Worm (Caenorhabditis elegans) whole organism, late embryonic: Measurements from ENCODE around the gene nlr-1.
"Not testable (repeated sequence)": the region's sequence is repeated elsewhere in the genome, so short reads cannot be mapped to it uniquely, and the experiment has no call there.

Experiments used
- C08G9.2 ChIP-seq: sonication (generic microtip); optimal IDR thresholded peaks from 2 replicates; lab custom pipeline; 2016; ENCODE audit warnings: mild to moderate bottlenecking, missing genetic modification characterization, moderate library complexity, missing compliant biosample characterization
- F13H6.1 ChIP-seq: sonication (generic microtip); optimal IDR thresholded peaks from 2 replicates; lab custom pipeline; 2016; ENCODE audit warnings: missing genetic modification characterization, missing compliant biosample characterization
- ahr-1 ChIP-seq: sonication (generic microtip); optimal IDR thresholded peaks from 2 replicates; lab custom pipeline; 2016; ENCODE audit warnings: missing genetic modification characterization, missing compliant biosample characterization
- ceh-18 ChIP-seq: sonication (generic microtip); optimal IDR thresholded peaks from 2 replicates; lab custom pipeline; 2016; ENCODE audit warnings: missing genetic modification characterization, missing compliant biosample characterization
- ceh-19 ChIP-seq: fragments of 200-800 bp; sonication (Bioruptor generic); optimal IDR thresholded peaks from 2 replicates; lab custom pipeline; 2018; ENCODE audit warnings: mild to moderate bottlenecking, missing genetic modification characterization, missing compliant biosample characterization
- ceh-2 ChIP-seq: sonication (generic microtip); optimal IDR thresholded peaks from 2 replicates; lab custom pipeline; 2016; ENCODE audit warnings: missing genotype, missing genetic modification characterization, missing compliant biosample characterization
- ceh-22 ChIP-seq: sonication (generic microtip); optimal IDR thresholded peaks from 2 replicates; lab custom pipeline; 2017; ENCODE audit warnings: missing biosample characterization, missing genetic modification characterization
- ceh-24 ChIP-seq: sonication (generic microtip); optimal IDR thresholded peaks from 2 replicates; lab custom pipeline; 2016; ENCODE audit warnings: mild to moderate bottlenecking, missing genetic modification characterization, missing compliant biosample characterization
- ceh-31 ChIP-seq: sonication (generic microtip); optimal IDR thresholded peaks from 2 replicates; lab custom pipeline; 2016; ENCODE audit warnings: missing genetic modification characterization, missing compliant biosample characterization
- ceh-45 ChIP-seq: fragments of 200-800 bp; sonication (Bioruptor generic); IDR thresholded peaks from 2 replicates; pipeline ENCODE4 v1.3.6; 2022; ENCODE audit warnings: missing genetic modification reagents, missing genetic modification characterization, missing compliant biosample characterization
- ceh-6 ChIP-seq: fragments of 200-800 bp; sonication (Bioruptor generic); optimal IDR thresholded peaks from 2 replicates; lab custom pipeline; 2018; ENCODE audit warnings: mild to moderate bottlenecking, missing genetic modification characterization, missing compliant biosample characterization
- che-1 ChIP-seq: sonication (generic microtip); optimal IDR thresholded peaks from 2 replicates; lab custom pipeline; 2016; ENCODE audit warnings: mild to moderate bottlenecking, missing genetic modification characterization, missing compliant biosample characterization
- dmd-4 ChIP-seq: sonication (generic microtip); optimal IDR thresholded peaks from 2 replicates; lab custom pipeline; 2016; ENCODE audit warnings: borderline replicate concordance, missing genetic modification characterization, missing compliant biosample characterization
- dve-1 ChIP-seq: sonication (generic microtip); optimal IDR thresholded peaks from 2 replicates; lab custom pipeline; 2017; ENCODE audit warnings: antibody characterized with exemption, mild to moderate bottlenecking, missing genetic modification characterization, missing compliant biosample characterization
- ets-4 ChIP-seq: sonication (generic microtip); optimal IDR thresholded peaks from 2 replicates; lab custom pipeline; 2016; ENCODE audit warnings: missing genetic modification characterization, missing compliant biosample characterization
- eyg-1 ChIP-seq: sonication (generic microtip); optimal IDR thresholded peaks from 2 replicates; lab custom pipeline; 2016; ENCODE audit warnings: missing genotype, missing genetic modification characterization, missing compliant biosample characterization
- fkh-10 ChIP-seq: fragments of 150-350 bp; optimal IDR thresholded peaks from 2 replicates; lab custom pipeline; 2014; ENCODE audit warnings: missing biosample characterization, missing genetic modification reagents, missing genetic modification characterization
- fkh-6 ChIP-seq: sonication (generic microtip); optimal IDR thresholded peaks from 2 replicates; lab custom pipeline; 2016; ENCODE audit warnings: missing genetic modification characterization, missing compliant biosample characterization
- gmeb-2 ChIP-seq: sonication (generic microtip); optimal IDR thresholded peaks from 2 replicates; lab custom pipeline; 2016; ENCODE audit warnings: missing genetic modification characterization, inconsistent platforms, missing compliant biosample characterization
- hlh-15 ChIP-seq: sonication (generic microtip); optimal IDR thresholded peaks from 2 replicates; lab custom pipeline; 2016; ENCODE audit warnings: missing genetic modification characterization, missing compliant biosample characterization
- hlh-30 ChIP-seq: sonication (generic microtip); optimal IDR thresholded peaks from 2 replicates; lab custom pipeline; 2017; ENCODE audit warnings: antibody characterized with exemption, missing genetic modification characterization, missing compliant biosample characterization; ENCODE audit not compliant: insufficient read depth
- hlh-6 ChIP-seq: sonication (generic microtip); optimal IDR thresholded peaks from 2 replicates; lab custom pipeline; 2016; ENCODE audit warnings: missing genotype, missing genetic modification characterization, missing compliant biosample characterization
- hlh-8 ChIP-seq: sonication (generic microtip); optimal IDR thresholded peaks from 2 replicates; lab custom pipeline; 2016; ENCODE audit warnings: missing genotype, missing genetic modification characterization, missing compliant biosample characterization
- lin-11 ChIP-seq: fragments of 200-800 bp; sonication (Bioruptor generic); optimal IDR thresholded peaks from 2 replicates; lab custom pipeline; 2018; ENCODE audit warnings: mild to moderate bottlenecking, missing genetic modification characterization, missing compliant biosample characterization
- nfya-1 ChIP-seq: sonication (generic microtip); optimal IDR thresholded peaks from 2 replicates; lab custom pipeline; 2017; ENCODE audit warnings: missing genetic modification characterization, mild to moderate bottlenecking, missing compliant biosample characterization, antibody characterized with exemption, moderate library complexity
- nhr-232 ChIP-seq: sonication (generic microtip); optimal IDR thresholded peaks from 2 replicates; lab custom pipeline; 2016; ENCODE audit warnings: missing genetic modification characterization, missing compliant biosample characterization
- odd-2 ChIP-seq: sonication (generic microtip); optimal IDR thresholded peaks from 2 replicates; lab custom pipeline; 2017; ENCODE audit warnings: antibody characterized with exemption, mild to moderate bottlenecking, missing genetic modification characterization, missing compliant biosample characterization
- pag-3 ChIP-seq: sonication (generic microtip); optimal IDR thresholded peaks from 2 replicates; lab custom pipeline; 2016; ENCODE audit warnings: missing compliant biosample characterization, missing genetic modification characterization, borderline replicate concordance
- pax-1 ChIP-seq: fragments of 150-350 bp; optimal IDR thresholded peaks from 2 replicates; lab custom pipeline; 2014; ENCODE audit warnings: missing biosample characterization, missing genetic modification characterization
- pha-2 ChIP-seq: sonication (generic microtip); optimal IDR thresholded peaks from 2 replicates; lab custom pipeline; 2017; ENCODE audit warnings: mild to moderate bottlenecking, missing genetic modification characterization, missing compliant biosample characterization
- pha-4 ChIP-seq: fragments of 150-350 bp; optimal IDR thresholded peaks from 2 replicates; lab custom pipeline; 2018; ENCODE audit warnings: missing biosample characterization, missing genetic modification reagents, missing genetic modification characterization
- pqm-1 ChIP-seq: sonication (generic microtip); optimal IDR thresholded peaks from 2 replicates; lab custom pipeline; 2016; ENCODE audit warnings: missing genetic modification characterization, missing compliant biosample characterization
- pros-1 ChIP-seq: fragments of 150-350 bp; optimal IDR thresholded peaks from 2 replicates; lab custom pipeline; 2014; ENCODE audit warnings: missing biosample characterization, missing genetic modification reagents, missing genetic modification characterization
- ref-2 ChIP-seq: sonication (generic microtip); optimal IDR thresholded peaks from 2 replicates; lab custom pipeline; 2016; ENCODE audit warnings: missing genetic modification characterization, missing compliant biosample characterization
- rnt-1 ChIP-seq: sonication (generic microtip); optimal IDR thresholded peaks from 2 replicates; lab custom pipeline; 2016; ENCODE audit warnings: missing genetic modification characterization, missing compliant biosample characterization
- sdc-2 ChIP-seq: sonication (generic microtip); optimal IDR thresholded peaks from 2 replicates; lab custom pipeline; 2016; ENCODE audit warnings: missing genotype, missing genetic modification characterization, missing compliant biosample characterization
- sox-2 ChIP-seq: fragments of 200-800 bp; sonication (Bioruptor generic); IDR thresholded peaks from 2 replicates; pipeline ENCODE4 v1.3.6; 2022; ENCODE audit warnings: missing genetic modification reagents, missing genetic modification characterization, missing compliant biosample characterization
- syd-9 ChIP-seq: sonication (generic microtip); optimal IDR thresholded peaks from 2 replicates; lab custom pipeline; 2016; ENCODE audit warnings: mild to moderate bottlenecking, missing genetic modification characterization, moderate library complexity, missing compliant biosample characterization
- unc-3 ChIP-seq, 2 experiments: fragments of 200-800 bp in 1 of 2; sonication (Bioruptor generic) in 1 of 2; sonication (generic microtip) in 1 of 2; conservative IDR thresholded peaks in 1 of 2; optimal IDR thresholded peaks in 1 of 2; 2 replicates each; pipeline versions ENCODE4 v1.3.6 to Lab custom; 2016 to 2022; ENCODE audit warnings: missing compliant biosample characterization in 2 of 2, missing genetic modification characterization in 2 of 2, missing genetic modification reagents in 1 of 2
- unc-55 ChIP-seq: sonication (generic microtip); optimal IDR thresholded peaks from 2 replicates; lab custom pipeline; 2017; ENCODE audit warnings: missing biosample characterization, missing genetic modification reagents, missing genetic modification characterization
- unc-86 ChIP-seq: sonication (generic microtip); optimal IDR thresholded peaks from 2 replicates; lab custom pipeline; 2016; ENCODE audit warnings: missing genetic modification characterization, missing compliant biosample characterization
- zip-5 ChIP-seq: sonication (generic microtip); optimal IDR thresholded peaks from 2 replicates; lab custom pipeline; 2016; ENCODE audit warnings: missing genetic modification characterization, missing compliant biosample characterization

The nlr-1 gene

ce11 chrIV:12149609-12150008 is 28.5 kb downstream of the nlr-1 start:
- TF ChIP-seq ets-4 (tag; lab: Kevin White, UChicago) = no peak
- no peak for TF ChIP-seq unc-55 (GFP tag; lab: Kevin White, UChicago)

- TF ChIP-seq pqm-1 (tag; lab: Kevin White, UChicago) (no peak), hlh-8 (no peak), ceh-31 (tag; lab: Kevin White, UChicago) (no peak), lin-11 (tag; lab: Kevin White, UChicago) (no peak)
Observed at ce11 chrIV:12145681-12146080, 32.5 kb downstream of the nlr-1 start, which contains the start of gene B0001.3. Gene B0001.3, minus strand, starts transcription at chrIV:12145735.

ce11 chrIV:12143231-12143630 is 34.9 kb downstream of the nlr-1 start, which contains the start of gene B0001.5:
Gene B0001.5, minus strand, starts transcription at chrIV:12143331.
- TF ChIP-seq nfya-1 (tag; lab: Kevin White, UChicago) (no peak), dmd-4 (tag; lab: Kevin White, UChicago) (no peak), lin-11 (tag; lab: Kevin White, UChicago) (no peak), ahr-1 (tag; lab: Kevin White, UChicago) (no peak), ceh-6 (GFP tag; lab: Kevin White, UChicago) (no peak), eyg-1 (no peak), rnt-1 (no peak), ceh-22 (tag; lab: Kevin White, UChicago) (no peak), gmeb-2 (tag; lab: Kevin White, UChicago) (no peak), ceh-24 (no peak), hlh-15 (tag; lab: Kevin White, UChicago) (no peak), che-1 (no peak), syd-9 (tag; lab: Kevin White, UChicago) (no peak), unc-86 (tag; lab: Kevin White, UChicago) (no peak), pros-1 (tag; lab: Kevin White, UChicago) (no peak)

- no peak for TF ChIP-seq pha-2
- TF ChIP-seq unc-3 (GFP tag; conservative IDR thresholded peaks at IDR 0.05; lab: Robert Waterston, UW) = no peak
- TF ChIP-seq unc-3 (tag; optimal IDR thresholded peaks at IDR 0.05; lab: Kevin White, UChicago) = no peak
- no peak for TF ChIP-seq nhr-232 (tag; lab: Kevin White, UChicago)
- TF ChIP-seq ceh-45 (GFP tag; lab: Robert Waterston, UW) = no peak
- no peak for TF ChIP-seq zip-5 (tag; lab: Kevin White, UChicago)
- no peak for TF ChIP-seq ceh-31 (tag; lab: Kevin White, UChicago)
- TF ChIP-seq ceh-18 = no peak
- TF ChIP-seq pag-3 (tag; lab: Kevin White, UChicago) = no peak
- no peak for TF ChIP-seq hlh-30 (tag; lab: Kevin White, UChicago)
- no peak for TF ChIP-seq ref-2 (tag; lab: Kevin White, UChicago)
- TF ChIP-seq ceh-2 = no peak
- no peak for TF ChIP-seq rnt-1
- no peak for TF ChIP-seq ahr-1 (tag; lab: Kevin White, UChicago)
Observed at ce11 chrIV:12140959-12141358, 37.2 kb downstream of the nlr-1 start, which contains the start of gene B0001.8. Gene B0001.8, minus strand, starts transcription at chrIV:12141059.

ce11 chrIV:12138093-12138492 is 40.0 kb downstream of the nlr-1 start, which contains the start of gene B0001.4:
Gene B0001.4, minus strand, starts transcription at chrIV:12138193.
- not testable (repeated sequence) for TF ChIP-seq odd-2; ref-2 (tag; lab: Kevin White, UChicago); F13H6.1 (tag; lab: Kevin White, UChicago)

- TF ChIP-seq dve-1 (tag; lab: Kevin White, UChicago) (no peak), C08G9.2 (tag; lab: Kevin White, UChicago) (no peak), fkh-10 (GFP tag; lab: Kevin White, UChicago) (no peak), lin-11 (tag; lab: Kevin White, UChicago) (no peak), pha-4 (tag; lab: Kevin White, UChicago) (no peak), ceh-19 (no peak), ceh-22 (tag; lab: Kevin White, UChicago) (no peak), ceh-2 (no peak), hlh-6 (tag; lab: Kevin White, UChicago) (no peak), ref-2 (tag; lab: Kevin White, UChicago) (no peak), pax-1 (no peak), sdc-2 (no peak), hlh-15 (tag; lab: Kevin White, UChicago) (no peak), pqm-1 (tag; lab: Kevin White, UChicago) (no peak), fkh-6 (tag; lab: Kevin White, UChicago) (no peak), sox-2 (no peak)
Observed at ce11 chrIV:12134991-12135390, 43.1 kb downstream of the nlr-1 start.
